Fruit fly (Drosophila melanogaster) whole organism, embryonic: ENCODE results near the gene ast.

Source experiments
- ATbp ChIP-seq: fragments of 200-800 bp; sonication (Bioruptor generic); optimal IDR thresholded peaks from 2 replicates; lab custom pipeline; 2017; ENCODE audit warnings: missing biosample characterization, mild to moderate bottlenecking, missing genetic modification characterization, missing genetic modification reagents
- B-H1 ChIP-seq: fragments of 200-800 bp; sonication (Bioruptor generic); IDR thresholded peaks from 3 replicates; pipeline ENCODE4 v1.3.6; 2022; ENCODE audit warnings: missing biosample characterization, missing genetic modification characterization
- CG10543 ChIP-seq: fragments of 200-800 bp; sonication (Bioruptor generic); optimal IDR thresholded peaks from 3 replicates; lab custom pipeline; 2017; ENCODE audit warnings: missing biosample characterization, mild to moderate bottlenecking, missing genetic modification characterization, moderate library complexity
- CG10654 ChIP-seq: fragments of 200-800 bp; sonication (Bioruptor generic); optimal IDR thresholded peaks from 2 replicates; lab custom pipeline; 2016; ENCODE audit warnings: missing biosample characterization, missing genetic modification characterization
- CG11398 ChIP-seq: fragments of 200-800 bp; sonication (Bioruptor generic); optimal IDR thresholded peaks from 2 replicates; lab custom pipeline; 2016; ENCODE audit warnings: missing biosample characterization, missing genetic modification characterization
- CG12155 ChIP-seq: fragments of 200-800 bp; sonication (Bioruptor generic); optimal IDR thresholded peaks from 3 replicates; lab custom pipeline; 2016; ENCODE audit warnings: missing biosample characterization, missing genetic modification characterization
- CG12659 ChIP-seq: fragments of 200-800 bp; sonication (Bioruptor generic); optimal IDR thresholded peaks from 3 replicates; lab custom pipeline; 2017; ENCODE audit warnings: mild to moderate bottlenecking, missing biosample characterization, missing genetic modification reagents, missing genetic modification characterization
- CG13287 ChIP-seq: fragments of 200-800 bp; sonication (Bioruptor generic); IDR thresholded peaks from 2 replicates; pipeline ENCODE4 v1.3.6; 2022; ENCODE audit warnings: missing biosample characterization, missing genetic modification characterization; ENCODE audit not compliant: partially characterized antibody
- CG13624 ChIP-seq: fragments of 200-800 bp; sonication (Bioruptor generic); optimal IDR thresholded peaks from 2 replicates; lab custom pipeline; 2016; ENCODE audit warnings: missing biosample characterization, missing genetic modification characterization
- CG13894 ChIP-seq: fragments of 200-800 bp; sonication (Bioruptor generic); optimal IDR thresholded peaks from 3 replicates; lab custom pipeline; 2018; ENCODE audit warnings: missing biosample characterization, mild to moderate bottlenecking, missing genetic modification characterization, moderate library complexity
- CG15514 ChIP-seq: fragments of 200-800 bp; sonication (Bioruptor generic); optimal IDR thresholded peaks from 3 replicates; lab custom pipeline; 2017; ENCODE audit warnings: missing biosample characterization, missing genetic modification characterization, mild to moderate bottlenecking, moderate library complexity, missing genetic modification reagents
- CG15601 ChIP-seq: fragments of 200-800 bp; sonication (Bioruptor generic); optimal IDR thresholded peaks from 3 replicates; lab custom pipeline; 2019; ENCODE audit warnings: missing biosample characterization, mild to moderate bottlenecking, missing genetic modification characterization, moderate library complexity
- CG17912 ChIP-seq: fragments of 200-800 bp; sonication (Bioruptor generic); optimal IDR thresholded peaks from 2 replicates; lab custom pipeline; 2018; ENCODE audit warnings: missing biosample characterization, mild to moderate bottlenecking, missing genetic modification characterization
- CG2678 ChIP-seq: fragments of 200-800 bp; sonication (Bioruptor generic); optimal IDR thresholded peaks from 3 replicates; lab custom pipeline; 2019; ENCODE audit warnings: missing biosample characterization, mild to moderate bottlenecking, missing genetic modification characterization, moderate library complexity
- CG34376 ChIP-seq: fragments of 200-800 bp; sonication (Bioruptor generic); optimal IDR thresholded peaks from 2 replicates; lab custom pipeline; 2018; ENCODE audit warnings: missing biosample characterization, mild to moderate bottlenecking, missing genetic modification characterization
- CG3995 ChIP-seq: fragments of 200-800 bp; sonication (Bioruptor generic); optimal IDR thresholded peaks from 3 replicates; lab custom pipeline; 2016; ENCODE audit warnings: missing biosample characterization, missing genetic modification characterization
- CG4424 ChIP-seq: fragments of 200-800 bp; sonication (Bioruptor generic); optimal IDR thresholded peaks from 3 replicates; lab custom pipeline; 2016; ENCODE audit warnings: missing biosample characterization, missing genetic modification characterization
- CG7745 ChIP-seq: fragments of 200-800 bp; sonication (Bioruptor generic); optimal IDR thresholded peaks from 2 replicates; lab custom pipeline; 2018; ENCODE audit warnings: missing biosample characterization, mild to moderate bottlenecking, missing genetic modification characterization, moderate library complexity
- CG8089 ChIP-seq: fragments of 200-800 bp; sonication (Bioruptor generic); optimal IDR thresholded peaks from 3 replicates; lab custom pipeline; 2016; ENCODE audit warnings: missing biosample characterization, missing genetic modification characterization
- CG8281 ChIP-seq: fragments of 200-800 bp; sonication (Bioruptor generic); optimal IDR thresholded peaks from 2 replicates; lab custom pipeline; 2018; ENCODE audit warnings: missing biosample characterization, mild to moderate bottlenecking, missing genetic modification characterization, moderate library complexity
- Doc2 ChIP-seq: fragments of 200-800 bp; sonication (Bioruptor generic); IDR thresholded peaks from 2 replicates; pipeline ENCODE4 v1.3.6; 2022; ENCODE audit warnings: missing biosample characterization, missing genetic modification characterization
- Drgx ChIP-seq: fragments of 200-800 bp; sonication (Bioruptor generic); IDR thresholded peaks from 2 replicates; pipeline ENCODE4 v1.3.6; 2022; ENCODE audit warnings: missing biosample characterization, missing genetic modification characterization
- Ets97D ChIP-seq: fragments of 200-800 bp; sonication (Bioruptor generic); optimal IDR thresholded peaks from 3 replicates; lab custom pipeline; 2016; ENCODE audit warnings: missing biosample characterization, missing genetic modification characterization
- Gsc ChIP-seq: fragments of 200-800 bp; sonication (Bioruptor generic); IDR thresholded peaks from 2 replicates; pipeline ENCODE4 v1.3.6; 2022; ENCODE audit warnings: missing biosample characterization, missing genetic modification characterization
- H15 ChIP-seq: fragments of 200-800 bp; sonication (Bioruptor generic); IDR thresholded peaks from 3 replicates; pipeline ENCODE4 v1.3.6; 2022; ENCODE audit warnings: missing biosample characterization, missing genetic modification characterization
- H2.0 ChIP-seq: fragments of 200-800 bp; sonication (Bioruptor generic); IDR thresholded peaks from 2 replicates; pipeline ENCODE4 v1.3.6; 2022; ENCODE audit warnings: missing biosample characterization, missing genetic modification characterization
- HLH3B ChIP-seq: fragments of 200-800 bp; sonication (Bioruptor generic); IDR thresholded peaks from 2 replicates; pipeline ENCODE4 v1.3.6; 2022; ENCODE audit warnings: missing biosample characterization, missing genetic modification characterization
- Hmr ChIP-seq: fragments of 200-800 bp; sonication (Bioruptor generic); optimal IDR thresholded peaks from 3 replicates; lab custom pipeline; 2017; ENCODE audit warnings: mild to moderate bottlenecking, missing biosample characterization, missing genetic modification reagents, missing genetic modification characterization
- Hr78 ChIP-seq, 2 experiments: fragments of 200-800 bp in 1 of 2; fragments of >200 bp in 1 of 2; sonication (Bioruptor generic) in 1 of 2; optimal IDR thresholded peaks; 2 replicates each; lab custom pipeline; 2017 to 2019; ENCODE audit warnings: missing biosample characterization in 2 of 2, missing genetic modification characterization in 2 of 2, mild to moderate bottlenecking in 1 of 2, moderate library complexity in 1 of 2
- Jarid2 ChIP-seq: fragments of 200-800 bp; sonication (Bioruptor generic); optimal IDR thresholded peaks from 3 replicates; lab custom pipeline; 2017; ENCODE audit warnings: mild to moderate bottlenecking, missing biosample characterization, missing genetic modification reagents, missing genetic modification characterization
- Mad ChIP-seq: fragments of 200-800 bp; sonication (Bioruptor generic); optimal IDR thresholded peaks from 2 replicates; lab custom pipeline; 2016; ENCODE audit warnings: missing biosample characterization, missing genetic modification characterization
- Oaz ChIP-seq: fragments of 200-800 bp; sonication (Bioruptor generic); IDR thresholded peaks from 2 replicates; pipeline ENCODE4 v1.3.6; 2022; ENCODE audit warnings: missing biosample characterization, missing genetic modification characterization
- Opbp ChIP-seq: fragments of 200-800 bp; sonication (Bioruptor generic); IDR thresholded peaks from 3 replicates; pipeline ENCODE4 v1.3.6; 2022; ENCODE audit warnings: missing biosample characterization, missing genetic modification characterization; ENCODE audit not compliant: partially characterized antibody
- Sox102F ChIP-seq: fragments of 200-800 bp; sonication (Bioruptor generic); optimal IDR thresholded peaks from 2 replicates; lab custom pipeline; 2018; ENCODE audit warnings: missing biosample characterization, mild to moderate bottlenecking, missing genetic modification characterization, moderate library complexity
- Sry-β ChIP-seq: fragments of 200-800 bp; sonication (Bioruptor generic); optimal IDR thresholded peaks from 2 replicates; lab custom pipeline; 2018; ENCODE audit warnings: missing biosample characterization, mild to moderate bottlenecking, missing genetic modification characterization, moderate library complexity
- Vsx1 ChIP-seq: fragments of 200-800 bp; sonication (Bioruptor generic); optimal IDR thresholded peaks from 2 replicates; lab custom pipeline; 2017; ENCODE audit warnings: missing biosample characterization, mild to moderate bottlenecking, missing genetic modification characterization, missing genetic modification reagents
- cad ChIP-seq: fragments of >200 bp; optimal IDR thresholded peaks from 2 replicates; lab custom pipeline; 2017; ENCODE audit warnings: missing biosample characterization, missing genetic modification characterization
- chinmo ChIP-seq: fragments of 200-800 bp; sonication (Bioruptor generic); IDR thresholded peaks from 4 replicates; pipeline ENCODE4 v1.3.6; 2022; ENCODE audit warnings: missing biosample characterization, missing genetic modification characterization; ENCODE audit not compliant: partially characterized antibody
- dimm ChIP-seq: fragments of 200-800 bp; sonication (Bioruptor generic); IDR thresholded peaks from 2 replicates; pipeline ENCODE4 v1.3.6; 2022; ENCODE audit warnings: missing biosample characterization, missing genetic modification characterization
- fd3F ChIP-seq: fragments of 200-800 bp; sonication (Bioruptor generic); optimal IDR thresholded peaks from 2 replicates; lab custom pipeline; 2018; ENCODE audit warnings: missing biosample characterization, mild to moderate bottlenecking, missing genetic modification characterization, moderate library complexity
- grau ChIP-seq: fragments of 200-800 bp; optimal IDR thresholded peaks from 3 replicates; lab custom pipeline; 2019; ENCODE audit warnings: missing biosample characterization, mild to moderate bottlenecking, missing genetic modification characterization, moderate library complexity
- h ChIP-seq: fragments of >200 bp; optimal IDR thresholded peaks from 2 replicates; lab custom pipeline; 2017
- hth ChIP-seq: fragments of >200 bp; optimal IDR thresholded peaks from 2 replicates; lab custom pipeline; 2017; ENCODE audit warnings: inconsistent platforms
- lab ChIP-seq: fragments of 200-800 bp; sonication (Bioruptor generic); optimal IDR thresholded peaks from 3 replicates; lab custom pipeline; 2017; ENCODE audit warnings: missing biosample characterization, missing genetic modification characterization, mild to moderate bottlenecking, moderate library complexity, missing genetic modification reagents
- nom ChIP-seq: fragments of 200-800 bp; sonication (Bioruptor generic); optimal IDR thresholded peaks from 2 replicates; lab custom pipeline; 2017; ENCODE audit warnings: missing biosample characterization, missing genetic modification characterization, mild to moderate bottlenecking, moderate library complexity, missing genetic modification reagents
- pita ChIP-seq: fragments of 200-800 bp; sonication (Bioruptor generic); optimal IDR thresholded peaks from 2 replicates; lab custom pipeline; 2017; ENCODE audit warnings: missing biosample characterization, mild to moderate bottlenecking, missing genetic modification characterization
- ranshi ChIP-seq: fragments of 200-800 bp; sonication (Bioruptor generic); IDR thresholded peaks from 2 replicates; pipeline ENCODE4 v1.3.6; 2022; ENCODE audit warnings: missing biosample characterization, missing genetic modification characterization
- sug ChIP-seq: fragments of 200-800 bp; optimal IDR thresholded peaks from 2 replicates; lab custom pipeline; 2019; ENCODE audit warnings: missing biosample characterization, mild to moderate bottlenecking, missing genetic modification characterization, moderate library complexity
- twi ChIP-seq: fragments of 200-800 bp; optimal IDR thresholded peaks from 2 replicates; lab custom pipeline; 2019; ENCODE audit warnings: missing biosample characterization, mild to moderate bottlenecking, missing genetic modification characterization, moderate library complexity
- wdn ChIP-seq: fragments of 200-800 bp; sonication (Bioruptor generic); IDR thresholded peaks from 2 replicates; pipeline ENCODE4 v1.3.6; 2022; ENCODE audit warnings: missing biosample characterization, missing genetic modification characterization
- zfh2 ChIP-seq: fragments of 200-800 bp; sonication (Bioruptor generic); optimal IDR thresholded peaks from 2 replicates; lab custom pipeline; 2016; ENCODE audit warnings: missing biosample characterization, missing genetic modification characterization

The ast gene

DNA sequence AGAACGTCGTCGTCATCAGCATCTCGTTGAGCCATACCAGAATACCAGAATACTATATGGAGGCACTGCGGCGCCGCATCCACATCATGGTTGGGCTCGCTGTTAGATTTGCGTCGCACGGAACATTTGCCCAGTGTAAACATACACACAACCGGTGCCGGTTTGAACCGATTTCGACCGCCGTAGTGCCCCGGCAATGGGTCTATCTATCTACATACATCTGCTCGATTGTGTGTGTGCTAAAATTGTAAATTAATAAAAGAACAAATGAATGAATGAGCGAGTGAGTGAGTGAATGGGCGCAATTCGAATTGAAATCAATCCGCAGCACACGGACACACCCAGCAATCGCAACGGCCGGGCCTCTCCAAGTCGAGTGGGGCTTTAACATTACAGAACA lies 47.7 kb downstream of the ast start (continued):
- TF ChIP-seq CG10543 (GFP tag; lab: Kevin White, UChicago), result peak; percentile 77
- TF ChIP-seq B-H1 (GFP tag; lab: Robert Waterston, UW), result no peak
- TF ChIP-seq Sry-β (GFP tag; lab: Kevin White, UChicago), result no peak
- peak; percentile 13 for TF ChIP-seq CG12659 (GFP tag; lab: Kevin White, UChicago)
- no peak for TF ChIP-seq Ets97D
- TF ChIP-seq CG7745, result no peak
- TF ChIP-seq H2.0 (GFP tag; lab: Robert Waterston, UW), result no peak
- TF ChIP-seq lab (GFP tag; lab: Kevin White, UChicago), result peak; percentile 22
- TF ChIP-seq Doc2, result no peak
- TF ChIP-seq CG11398 (GFP tag; lab: Kevin White, UChicago), result no peak
- no peak for TF ChIP-seq fd3F (GFP tag; lab: Kevin White, UChicago)
- peak; percentile 79; the same call in 2 of the 4 replicates for TF ChIP-seq chinmo (GFP tag; lab: Robert Waterston, UW)
- TF ChIP-seq CG34376 (GFP tag; lab: Kevin White, UChicago), result peak; percentile 76
- TF ChIP-seq zfh2, result no peak
- TF ChIP-seq Sox102F, result no peak
- no peak for TF ChIP-seq Gsc (GFP tag; lab: Robert Waterston, UW)
- peak; percentile 88 for TF ChIP-seq sug (tag; lab: Kevin White, UChicago)
- TF ChIP-seq HLH3B, result no peak
- TF ChIP-seq Jarid2 (GFP tag; lab: Kevin White, UChicago), result no peak
- no peak for TF ChIP-seq Opbp
- TF ChIP-seq CG17912, result no peak
- peak; percentile 20 for TF ChIP-seq ATbp (GFP tag; lab: Kevin White, UChicago)
- no peak for TF ChIP-seq dimm (GFP tag; lab: Robert Waterston, UW)
- TF ChIP-seq CG13287 (GFP tag; lab: Robert Waterston, UW), result no peak; the same call in 1 of the 2 replicates
- no peak for TF ChIP-seq Oaz
- TF ChIP-seq CG8089 (GFP tag; lab: Kevin White, UChicago), result no peak
- TF ChIP-seq Vsx1 (GFP tag; lab: Kevin White, UChicago), result no peak
- TF ChIP-seq wdn (GFP tag; lab: Robert Waterston, UW), result 0 out of 2 replicates have a peak, but pooled peaks have one; percentile 7
- TF ChIP-seq hth (lab: Kevin White, UChicago), result no peak
- TF ChIP-seq grau (tag; lab: Kevin White, UChicago), result no peak
- peak; percentile 99 for TF ChIP-seq CG8281 (tag; lab: Kevin White, UChicago)
- 0 out of 2 replicates have a peak, but pooled peaks have one; percentile 16 for TF ChIP-seq Drgx (GFP tag; lab: Robert Waterston, UW)
- TF ChIP-seq Mad, result no peak
- no peak for TF ChIP-seq CG15514 (GFP tag; lab: Kevin White, UChicago)
- no peak for TF ChIP-seq CG10654
- no peak for TF ChIP-seq twi
- TF ChIP-seq CG13894, result peak; percentile 67
- no peak for TF ChIP-seq h (lab: Kevin White, UChicago)
- no peak for TF ChIP-seq CG12155
- TF ChIP-seq CG3995 (GFP tag; lab: Kevin White, UChicago), result no peak
- no peak for TF ChIP-seq nom
- no peak for TF ChIP-seq cad
- TF ChIP-seq CG4424 (GFP tag; lab: Kevin White, UChicago), result no peak
- TF ChIP-seq Hmr (GFP tag; lab: Kevin White, UChicago), result peak; percentile 1
- peak in 1 of 2 experiments; percentile 6 for TF ChIP-seq Hr78 (GFP tag; optimal IDR thresholded peaks at IDR 0.05; lab: Kevin White, UChicago)
- no peak for TF ChIP-seq pita (GFP tag; lab: Kevin White, UChicago)
- TF ChIP-seq ranshi (GFP tag; lab: Robert Waterston, UW), result no peak
- no peak for TF ChIP-seq CG15601 (tag; lab: Kevin White, UChicago)
- no peak for TF ChIP-seq CG13624
- peak; percentile 19 for TF ChIP-seq CG2678 (tag; lab: Kevin White, UChicago)
- no peak for TF ChIP-seq H15 (GFP tag; lab: Robert Waterston, UW)
